Worm (Caenorhabditis elegans) whole organism, L3 larva: ENCODE data around the gene mrps-22.

Experiments
- R02D3.7 ChIP-seq: fragments of 150-350 bp; optimal IDR thresholded peaks from 2 replicates; lab custom pipeline; 2014; ENCODE audit warnings: missing biosample characterization, missing genetic modification characterization
- ZK546.5 ChIP-seq: sonication (generic microtip); optimal IDR thresholded peaks from 2 replicates; lab custom pipeline; 2017; ENCODE audit warnings: missing biosample characterization, missing genetic modification characterization
- aly-2 ChIP-seq: fragments of 150-350 bp; optimal IDR thresholded peaks from 2 replicates; lab custom pipeline; 2014; ENCODE audit warnings: missing biosample characterization, missing genetic modification characterization
- ama-1 ChIP-seq: fragments of 150-350 bp; optimal IDR thresholded peaks from 2 replicates; lab custom pipeline; 2018
- ceh-16 ChIP-seq: sonication (generic microtip); optimal IDR thresholded peaks from 2 replicates; lab custom pipeline; 2017; ENCODE audit warnings: missing biosample characterization, missing genetic modification characterization
- ceh-28 ChIP-seq: fragments of 150-350 bp; optimal IDR thresholded peaks from 2 replicates; lab custom pipeline; 2014; ENCODE audit warnings: missing biosample characterization, missing genetic modification reagents, missing genetic modification characterization
- ceh-82 ChIP-seq: fragments of 150-350 bp; optimal IDR thresholded peaks from 2 replicates; lab custom pipeline; 2014; ENCODE audit warnings: missing biosample characterization, missing genetic modification characterization
- ceh-9 ChIP-seq: sonication (generic microtip); optimal IDR thresholded peaks from 2 replicates; lab custom pipeline; 2018; ENCODE audit warnings: missing biosample characterization, missing genetic modification characterization
- daf-12 ChIP-seq: fragments of 150-350 bp; optimal IDR thresholded peaks from 2 replicates; lab custom pipeline; 2014; ENCODE audit warnings: missing biosample characterization, missing genetic modification reagents, missing genetic modification characterization
- egl-27 ChIP-seq: sonication (generic microtip); optimal IDR thresholded peaks from 4 replicates; lab custom pipeline; 2017; ENCODE audit warnings: missing biosample characterization, missing genetic modification reagents, missing genetic modification characterization
- egl-5 ChIP-seq: fragments of 150-350 bp; optimal IDR thresholded peaks from 2 replicates; lab custom pipeline; 2017; ENCODE audit warnings: missing biosample characterization, missing genetic modification reagents, missing genetic modification characterization, inconsistent platforms
- elt-1 ChIP-seq: fragments of 150-350 bp; optimal IDR thresholded peaks from 2 replicates; lab custom pipeline; 2014; ENCODE audit warnings: missing biosample characterization, missing genetic modification characterization
- elt-2 ChIP-seq: sonication (generic microtip); optimal IDR thresholded peaks from 2 replicates; lab custom pipeline; 2016; ENCODE audit warnings: missing genetic modification reagents, mild to moderate bottlenecking, missing genetic modification characterization, missing compliant biosample characterization
- elt-3 ChIP-seq, 3 experiments: fragments of 150-350 bp in 1 of 3; sonication (generic microtip) in 2 of 3; optimal IDR thresholded peaks; 2 replicates in 2 of 3; 4 replicates in 1 of 3; lab custom pipeline; 2014 to 2017; ENCODE audit warnings: missing biosample characterization in 3 of 3, missing genetic modification characterization in 3 of 3
- eor-1 ChIP-seq, 2 experiments: fragments of 150-350 bp; optimal IDR thresholded peaks; 2 replicates each; lab custom pipeline; 2014 to 2018; ENCODE audit warnings: missing biosample characterization in 2 of 2, missing genetic modification characterization in 2 of 2
- fkh-10 ChIP-seq: sonication (generic microtip); optimal IDR thresholded peaks from 2 replicates; lab custom pipeline; 2017; ENCODE audit warnings: missing biosample characterization, missing genetic modification reagents, missing genetic modification characterization
- fkh-2 ChIP-seq: fragments of 150-350 bp; optimal IDR thresholded peaks from 2 replicates; lab custom pipeline; 2014; ENCODE audit warnings: missing biosample characterization, missing genetic modification reagents, missing genetic modification characterization
- fos-1 ChIP-seq: fragments of 150-350 bp; optimal IDR thresholded peaks from 2 replicates; lab custom pipeline; 2014; ENCODE audit warnings: missing biosample characterization, missing genetic modification characterization
- hmg-11 ChIP-seq: sonication (generic microtip); optimal IDR thresholded peaks from 2 replicates; lab custom pipeline; 2016; ENCODE audit warnings: missing genetic modification characterization, missing compliant biosample characterization
- jun-1 ChIP-seq: fragments of 150-350 bp; optimal IDR thresholded peaks from 2 replicates; lab custom pipeline; 2014; ENCODE audit warnings: missing biosample characterization, missing genetic modification reagents, missing genetic modification characterization
- lin-39 ChIP-seq: fragments of 150-350 bp; optimal IDR thresholded peaks from 2 replicates; lab custom pipeline; 2018; ENCODE audit warnings: missing biosample characterization, missing genetic modification reagents, missing genetic modification characterization
- lsy-12 ChIP-seq: sonication (generic microtip); optimal IDR thresholded peaks from 2 replicates; lab custom pipeline; 2016; ENCODE audit warnings: mild to moderate bottlenecking, missing genetic modification characterization, missing compliant biosample characterization
- mdl-1 ChIP-seq: fragments of 150-350 bp; optimal IDR thresholded peaks from 2 replicates; lab custom pipeline; 2014; ENCODE audit warnings: missing biosample characterization, missing genetic modification characterization
- mml-1 ChIP-seq: fragments of 150-350 bp; sonication (generic microtip); optimal IDR thresholded peaks from 3 replicates; lab custom pipeline; 2014; ENCODE audit warnings: missing biosample characterization, missing genetic modification characterization
- nfya-1 ChIP-seq: sonication (generic microtip); optimal IDR thresholded peaks from 2 replicates; lab custom pipeline; 2017; ENCODE audit warnings: missing genetic modification characterization, mild to moderate bottlenecking, missing compliant biosample characterization, antibody characterized with exemption, moderate library complexity; ENCODE audit not compliant: insufficient read depth
- nhr-11 ChIP-seq: fragments of 150-350 bp; optimal IDR thresholded peaks from 2 replicates; lab custom pipeline; 2014; ENCODE audit warnings: missing biosample characterization, missing genetic modification characterization
- nhr-12 ChIP-seq: fragments of 150-350 bp; optimal IDR thresholded peaks from 2 replicates; lab custom pipeline; 2014; ENCODE audit warnings: missing biosample characterization, missing genetic modification characterization
- nhr-23 ChIP-seq: fragments of 150-350 bp; optimal IDR thresholded peaks from 2 replicates; lab custom pipeline; 2014; ENCODE audit warnings: missing biosample characterization, missing genetic modification reagents, missing genetic modification characterization
- nhr-237 ChIP-seq: fragments of 150-350 bp; optimal IDR thresholded peaks from 2 replicates; lab custom pipeline; 2014; ENCODE audit warnings: missing biosample characterization, missing genetic modification characterization
- nhr-25 ChIP-seq: sonication (generic microtip); optimal IDR thresholded peaks from 2 replicates; lab custom pipeline; 2017; ENCODE audit warnings: missing biosample characterization, missing genetic modification characterization
- nhr-43 ChIP-seq: sonication (generic microtip); optimal IDR thresholded peaks from 2 replicates; lab custom pipeline; 2016; ENCODE audit warnings: mild to moderate bottlenecking, missing genetic modification characterization, missing compliant biosample characterization; ENCODE audit not compliant: poor library complexity, severe bottlenecking
- nhr-67 ChIP-seq: fragments of 150-350 bp; optimal IDR thresholded peaks from 2 replicates; lab custom pipeline; 2014; ENCODE audit warnings: missing biosample characterization, missing genetic modification characterization
- nhr-76 ChIP-seq: fragments of 150-350 bp; sonication (generic microtip); optimal IDR thresholded peaks from 5 replicates; lab custom pipeline; 2014; ENCODE audit warnings: missing biosample characterization, missing genetic modification characterization
- nhr-77 ChIP-seq: fragments of 150-350 bp; optimal IDR thresholded peaks from 2 replicates; lab custom pipeline; 2014; ENCODE audit warnings: missing biosample characterization, missing genetic modification characterization
- pha-4 ChIP-seq: fragments of 150-350 bp; optimal IDR thresholded peaks from 2 replicates; lab custom pipeline; 2014; ENCODE audit warnings: missing biosample characterization, missing genetic modification reagents, missing genetic modification characterization
- pqm-1 ChIP-seq: fragments of 150-350 bp; optimal IDR thresholded peaks from 2 replicates; lab custom pipeline; 2017; ENCODE audit warnings: missing biosample characterization, missing genetic modification characterization, inconsistent platforms
- sea-2 ChIP-seq: fragments of 150-350 bp; sonication (generic microtip); optimal IDR thresholded peaks from 4 replicates; lab custom pipeline; 2014; ENCODE audit warnings: missing biosample characterization, missing genetic modification reagents, missing genetic modification characterization
- skn-1 ChIP-seq: fragments of 150-350 bp; optimal IDR thresholded peaks from 2 replicates; lab custom pipeline; 2014; ENCODE audit warnings: missing biosample characterization, missing genetic modification characterization
- snpc-4 ChIP-seq: fragments of 150-350 bp; optimal IDR thresholded peaks from 2 replicates; lab custom pipeline; 2014; ENCODE audit warnings: missing biosample characterization, missing genetic modification characterization
- unc-39 ChIP-seq: sonication (generic microtip); optimal IDR thresholded peaks from 4 replicates; lab custom pipeline; 2017; ENCODE audit warnings: missing biosample characterization, missing genetic modification characterization
- unc-62 ChIP-seq: fragments of 150-350 bp; sonication (generic microtip); optimal IDR thresholded peaks from 4 replicates; lab custom pipeline; 2014; ENCODE audit warnings: missing biosample characterization, missing genetic modification reagents, missing genetic modification characterization
- zag-1 ChIP-seq: fragments of 150-350 bp; optimal IDR thresholded peaks from 2 replicates; lab custom pipeline; 2014; ENCODE audit warnings: missing biosample characterization, missing genetic modification characterization
- ztf-4 ChIP-seq: fragments of 150-350 bp; optimal IDR thresholded peaks from 2 replicates; lab custom pipeline; 2014; ENCODE audit warnings: missing biosample characterization, missing genetic modification characterization

The mrps-22 gene

ce11 chrII:10550173-10550572 lies 32.2 kb upstream of the mrps-22 start:
- TF ChIP-seq pha-4 (tag; lab: Kevin White, UChicago) (no peak), hmg-11 (tag; lab: Kevin White, UChicago) (peak; percentile 36), lin-39 (tag; lab: Kevin White, UChicago) (peak; percentile 23), nhr-23 (no peak), nfya-1 (peak; percentile 39), fkh-10 (GFP tag; lab: Kevin White, UChicago) (no peak), ztf-4 (no peak), ama-1 (lab: Kevin White, UChicago) (peak; percentile 79), ceh-16 (tag; lab: Kevin White, UChicago) (no peak)

- TF ChIP-seq R02D3.7 (tag; lab: Kevin White, UChicago): no peak
- TF ChIP-seq ceh-28: no peak
- TF ChIP-seq snpc-4 (tag; lab: Kevin White, UChicago): no peak
- no peak for TF ChIP-seq zag-1 (tag; lab: Kevin White, UChicago)
- TF ChIP-seq egl-27 (tag; lab: Kevin White, UChicago): no peak
- TF ChIP-seq ceh-9: no peak
- TF ChIP-seq ceh-16 (tag; lab: Kevin White, UChicago): no peak
- TF ChIP-seq nhr-12 (tag; lab: Kevin White, UChicago): no peak
- TF ChIP-seq pqm-1 (tag; lab: Kevin White, UChicago): no peak
- no peak for TF ChIP-seq nhr-76 (tag; lab: Kevin White, UChicago)
- peak; percentile 58 for TF ChIP-seq pha-4 (tag; lab: Kevin White, UChicago)
- peak in 1 of 3 experiments; percentile 40 for TF ChIP-seq elt-3 (tag; optimal IDR thresholded peaks at IDR 0.05; lab: Kevin White, UChicago)
- no peak for TF ChIP-seq sea-2 (GFP tag; lab: Kevin White, UChicago)
- peak; percentile 27 for TF ChIP-seq ama-1 (lab: Kevin White, UChicago)
- TF ChIP-seq elt-1: no peak
- peak; percentile 37 for TF ChIP-seq nhr-25 (tag; lab: Kevin White, UChicago)
- peak; percentile 10 for TF ChIP-seq elt-2 (tag; lab: Kevin White, UChicago)
- no peak for TF ChIP-seq nhr-237 (tag; lab: Kevin White, UChicago)
- no peak for TF ChIP-seq hmg-11 (tag; lab: Kevin White, UChicago)
- TF ChIP-seq mdl-1: no peak
- no peak for TF ChIP-seq ztf-4
- peak; percentile 45 for TF ChIP-seq nhr-11 (tag; lab: Kevin White, UChicago)
- no peak for TF ChIP-seq ceh-82 (tag; lab: Kevin White, UChicago)
- TF ChIP-seq nhr-67 (tag; lab: Kevin White, UChicago): no peak
- TF ChIP-seq egl-5: peak; percentile 33
- TF ChIP-seq nhr-23: peak; percentile 26
- no peak for TF ChIP-seq nhr-77 (tag; lab: Kevin White, UChicago)
- no peak for TF ChIP-seq unc-39 (tag; lab: Kevin White, UChicago)
- TF ChIP-seq unc-62 (GFP tag; lab: Kevin White, UChicago): no peak
- TF ChIP-seq skn-1 (tag; lab: Kevin White, UChicago): no peak
These were observed 31.4 kb upstream of the mrps-22 start for ce11 chrII:10550872-10551647.

ce11 chrII:10551985-10552736 lies 30.3 kb upstream of the mrps-22 start:
- TF ChIP-seq ceh-82 (tag; lab: Kevin White, UChicago) (peak; percentile 74), aly-2 (tag; lab: Kevin White, UChicago) (peak; percentile 20), lsy-12 (tag; lab: Kevin White, UChicago) (peak; percentile 78), zag-1 (tag; lab: Kevin White, UChicago) (peak; percentile 25), nhr-67 (tag; lab: Kevin White, UChicago) (no peak), nhr-43 (tag; lab: Kevin White, UChicago) (peak; percentile 90), pqm-1 (tag; lab: Kevin White, UChicago) (peak; percentile 49), mdl-1 (peak; percentile 84), eor-1 (tag; optimal IDR thresholded peaks at IDR 0.05; lab: Kevin White, UChicago) (peak; percentile 29 to 80), unc-39 (tag; lab: Kevin White, UChicago) (no peak), ceh-9 (no peak), daf-12 (peak; percentile 13), ceh-28 (peak; percentile 86), unc-62 (GFP tag; lab: Kevin White, UChicago) (peak; percentile 79), mml-1 (no peak), elt-3 (tag; optimal IDR thresholded peaks at IDR 0.05; lab: Kevin White, UChicago) (peak in 2 of 3 experiments; percentile 19 to 48), jun-1 (tag; lab: Kevin White, UChicago) (peak; percentile 98), ZK546.5 (tag; lab: Kevin White, UChicago) (no peak), hmg-11 (tag; lab: Kevin White, UChicago) (peak; percentile 87), nhr-237 (tag; lab: Kevin White, UChicago) (no peak), ama-1 (lab: Kevin White, UChicago) (peak; percentile 95), snpc-4 (tag; lab: Kevin White, UChicago) (peak; percentile 83), elt-1 (peak; percentile 38), pha-4 (tag; lab: Kevin White, UChicago) (peak; percentile 98), fkh-2 (tag; lab: Kevin White, UChicago) (no peak), nfya-1 (peak; percentile 95), ztf-4 (peak; percentile 84), fos-1 (tag; lab: Kevin White, UChicago) (no peak), nhr-25 (tag; lab: Kevin White, UChicago) (peak; percentile 96), skn-1 (tag; lab: Kevin White, UChicago) (peak; percentile 62), lin-39 (tag; lab: Kevin White, UChicago) (peak; percentile 80), elt-2 (tag; lab: Kevin White, UChicago) (peak; percentile 56)
